Fruit fly (Drosophila melanogaster): ENCODE data around the gene CG13059.

dm6 chr3L:16330740-16331139 lies 7.3 kb downstream of the CG13059 start, which contains the start of gene CG33060:
- no peak for TF ChIP-seq cic (GFP tag; optimal IDR thresholded peaks at IDR 0.05)
- TF ChIP-seq Mnt (GFP tag; optimal IDR thresholded peaks at IDR 0.05), result no peak
- TF ChIP-seq tj (GFP tag; optimal IDR thresholded peaks at IDR 0.05), result no peak
- TF ChIP-seq CG5204 (GFP tag; optimal IDR thresholded peaks at IDR 0.05), result no peak
- no peak for TF ChIP-seq kay (GFP tag; ENCODE audit: borderline replicate concordance)
- TF ChIP-seq CG33017 (tag; optimal IDR thresholded peaks at IDR 0.05), result no peak
- TF ChIP-seq Clk (GFP tag; optimal IDR thresholded peaks at IDR 0.05), result no peak
